Worm (Caenorhabditis elegans) whole organism, L1 larva: ENCODE data around the gene C25E10.10.

Experiments used
- C16A3.4 ChIP-seq: fragments of 150-350 bp; optimal IDR thresholded peaks from 2 replicates; lab custom pipeline; 2014; ENCODE audit warnings: missing biosample characterization, missing genetic modification characterization
- C34B4.2 ChIP-seq: sonication (generic microtip); optimal IDR thresholded peaks from 2 replicates; lab custom pipeline; 2017; ENCODE audit warnings: mild to moderate bottlenecking, missing genetic modification characterization, missing compliant biosample characterization
- Y116A8C.19 ChIP-seq: sonication (generic microtip); optimal IDR thresholded peaks from 2 replicates; lab custom pipeline; 2016; ENCODE audit warnings: missing compliant biosample characterization, missing genetic modification characterization, borderline replicate concordance
- aha-1 ChIP-seq: fragments of 150-350 bp; optimal IDR thresholded peaks from 2 replicates; lab custom pipeline; 2014; ENCODE audit warnings: missing biosample characterization, missing genetic modification characterization
- aly-2 ChIP-seq: fragments of 150-350 bp; optimal IDR thresholded peaks from 2 replicates; lab custom pipeline; 2014; ENCODE audit warnings: missing biosample characterization, missing genetic modification characterization
- ama-1 ChIP-seq: fragments of 150-350 bp; optimal IDR thresholded peaks from 2 replicates; lab custom pipeline; 2014
- blmp-1 ChIP-seq: fragments of 150-350 bp; optimal IDR thresholded peaks from 2 replicates; lab custom pipeline; 2014; ENCODE audit warnings: missing biosample characterization, missing genetic modification characterization
- ceh-88 ChIP-seq: fragments of 200-800 bp; sonication (Bioruptor generic); IDR thresholded peaks from 2 replicates; pipeline ENCODE4 v1.3.6; 2022; ENCODE audit warnings: missing genetic modification characterization, missing compliant biosample characterization
- ces-1 ChIP-seq: fragments of 150-350 bp; optimal IDR thresholded peaks from 2 replicates; lab custom pipeline; 2014; ENCODE audit warnings: missing biosample characterization, missing genetic modification reagents, missing genetic modification characterization
- dsc-1 ChIP-seq: sonication (generic microtip); optimal IDR thresholded peaks from 2 replicates; lab custom pipeline; 2016; ENCODE audit warnings: mild to moderate bottlenecking, missing genetic modification characterization, missing compliant biosample characterization
- efl-1 ChIP-seq, 4 experiments: fragments of 150-350 bp; optimal IDR thresholded peaks in 3 of 4; peaks in 1 of 4; 1 replicate in 1 of 4; 2 replicates in 3 of 4; lab custom pipeline; 2014; ENCODE audit warnings: missing biosample characterization in 2 of 4, missing genetic modification characterization in 2 of 4, missing genetic modification reagents in 2 of 4
- elt-2 ChIP-seq: sonication (generic microtip); optimal IDR thresholded peaks from 2 replicates; lab custom pipeline; 2016; ENCODE audit warnings: missing genetic modification characterization, mild to moderate bottlenecking, inconsistent platforms, missing compliant biosample characterization, missing genetic modification reagents
- elt-3 ChIP-seq, 6 experiments: fragments of 150-350 bp in 1 of 6; sonication (generic microtip); optimal IDR thresholded peaks; 2 replicates each; lab custom pipeline; 2017 to 2018; ENCODE audit warnings: missing biosample characterization in 6 of 6, missing genetic modification characterization in 6 of 6, inconsistent platforms in 1 of 6
- fkh-8 ChIP-seq: sonication (generic microtip); optimal IDR thresholded peaks from 2 replicates; lab custom pipeline; 2016; ENCODE audit warnings: mild to moderate bottlenecking, missing genetic modification characterization, missing compliant biosample characterization
- grh-1 ChIP-seq: fragments of 200-800 bp; sonication (Bioruptor generic); IDR thresholded peaks from 2 replicates; pipeline ENCODE4 v1.3.6; 2022; ENCODE audit warnings: missing genetic modification reagents, missing genetic modification characterization, missing compliant biosample characterization
- lin-14 ChIP-seq: fragments of 200-800 bp; sonication (Bioruptor generic); optimal IDR thresholded peaks from 2 replicates; lab custom pipeline; 2018; ENCODE audit warnings: mild to moderate bottlenecking, missing genetic modification characterization, moderate library complexity, missing compliant biosample characterization
- lin-15B ChIP-seq: fragments of 150-350 bp; sonication (generic microtip); optimal IDR thresholded peaks from 3 replicates; lab custom pipeline; 2014; ENCODE audit warnings: missing biosample characterization, missing genetic modification characterization
- lin-35 ChIP-seq, 2 experiments: fragments of 150-350 bp; optimal IDR thresholded peaks; 2 replicates each; lab custom pipeline; 2014; ENCODE audit warnings: missing biosample characterization in 2 of 2, missing genetic modification characterization in 2 of 2, missing genetic modification reagents in 2 of 2
- lir-3 ChIP-seq: sonication (generic microtip); optimal IDR thresholded peaks from 2 replicates; lab custom pipeline; 2016; ENCODE audit warnings: mild to moderate bottlenecking, missing genetic modification characterization, moderate library complexity, missing compliant biosample characterization; ENCODE audit not compliant: poor library complexity
- mdl-1 ChIP-seq, 2 experiments: fragments of 150-350 bp; optimal IDR thresholded peaks; 2 replicates each; lab custom pipeline; 2014 to 2017; ENCODE audit warnings: missing biosample characterization in 2 of 2, missing genetic modification characterization in 2 of 2, inconsistent platforms in 1 of 2
- nhr-12 ChIP-seq: sonication (generic microtip); optimal IDR thresholded peaks from 2 replicates; lab custom pipeline; 2017; ENCODE audit warnings: missing biosample characterization, missing genetic modification characterization
- nhr-19 ChIP-seq: fragments of 200-800 bp; sonication (Bioruptor generic); conservative IDR thresholded peaks from 2 replicates; pipeline ENCODE4 v1.3.6; 2022; ENCODE audit warnings: missing genetic modification characterization, missing compliant biosample characterization
- nhr-20 ChIP-seq: sonication (generic microtip); optimal IDR thresholded peaks from 2 replicates; lab custom pipeline; 2016; ENCODE audit warnings: mild to moderate bottlenecking, missing genetic modification characterization, missing compliant biosample characterization
- nhr-71 ChIP-seq: sonication (generic microtip); optimal IDR thresholded peaks from 2 replicates; lab custom pipeline; 2016; ENCODE audit warnings: mild to moderate bottlenecking, missing genetic modification characterization, moderate library complexity, missing compliant biosample characterization
- nhr-76 ChIP-seq: sonication (generic microtip); optimal IDR thresholded peaks from 2 replicates; lab custom pipeline; 2017; ENCODE audit warnings: missing biosample characterization, missing genetic modification characterization
- nhr-77 ChIP-seq: fragments of 150-350 bp; optimal IDR thresholded peaks from 2 replicates; lab custom pipeline; 2014; ENCODE audit warnings: missing biosample characterization, missing genetic modification characterization
- nhr-85 ChIP-seq: sonication (generic microtip); peaks from one replicate; lab custom pipeline; 2016; ENCODE audit warnings: missing genetic modification characterization, inconsistent platforms, missing compliant biosample characterization
- nhr-90 ChIP-seq: sonication (generic microtip); optimal IDR thresholded peaks from 2 replicates; lab custom pipeline; 2016; ENCODE audit warnings: mild to moderate bottlenecking, missing genetic modification characterization, missing compliant biosample characterization; ENCODE audit not compliant: poor library complexity
- pqm-1 ChIP-seq: sonication (generic microtip); optimal IDR thresholded peaks from 3 replicates; lab custom pipeline; 2017; ENCODE audit warnings: missing biosample characterization, missing genetic modification characterization
- skn-1 ChIP-seq: fragments of 150-350 bp; optimal IDR thresholded peaks from 2 replicates; lab custom pipeline; 2014; ENCODE audit warnings: missing biosample characterization, missing genetic modification characterization
- snpc-4 ChIP-seq: fragments of 150-350 bp; optimal IDR thresholded peaks from 2 replicates; lab custom pipeline; 2014; ENCODE audit warnings: missing biosample characterization, missing genetic modification characterization
- snu-23 ChIP-seq: sonication (generic microtip); optimal IDR thresholded peaks from 2 replicates; lab custom pipeline; 2016; ENCODE audit warnings: missing genetic modification characterization, missing compliant biosample characterization
- tbx-2 ChIP-seq: sonication (generic microtip); optimal IDR thresholded peaks from 2 replicates; lab custom pipeline; 2016; ENCODE audit warnings: missing genetic modification characterization, missing compliant biosample characterization
- unc-130 ChIP-seq: fragments of 150-350 bp; optimal IDR thresholded peaks from 2 replicates; lab custom pipeline; 2017; ENCODE audit warnings: missing biosample characterization, missing genetic modification characterization, inconsistent platforms
- unc-86 ChIP-seq: sonication (generic microtip); optimal IDR thresholded peaks from 2 replicates; lab custom pipeline; 2016; ENCODE audit warnings: missing genetic modification characterization, missing compliant biosample characterization
- unc-98 ChIP-seq: fragments of 200-800 bp; sonication (Bioruptor generic); IDR thresholded peaks from 2 replicates; pipeline ENCODE4 v1.3.6; 2022; ENCODE audit warnings: missing genetic modification characterization, missing compliant biosample characterization
- vab-15 ChIP-seq: sonication (generic microtip); optimal IDR thresholded peaks from 2 replicates; lab custom pipeline; 2017; ENCODE audit warnings: missing genotype, mild to moderate bottlenecking, missing genetic modification characterization, missing compliant biosample characterization
- xbp-1 ChIP-seq: sonication (generic microtip); optimal IDR thresholded peaks from 2 replicates; lab custom pipeline; 2016; ENCODE audit warnings: missing genetic modification characterization, missing compliant biosample characterization
- zip-4 ChIP-seq: fragments of 200-800 bp; sonication (Bioruptor generic); optimal IDR thresholded peaks from 2 replicates; lab custom pipeline; 2018; ENCODE audit warnings: mild to moderate bottlenecking, missing genetic modification characterization, moderate library complexity, missing compliant biosample characterization
- ztf-4 ChIP-seq: fragments of 150-350 bp; optimal IDR thresholded peaks from 2 replicates; lab custom pipeline; 2014; ENCODE audit warnings: missing biosample characterization, missing genetic modification characterization

Gene C25E10.10

ce11 chrV:9056253-9056652 is at the start of gene C25E10.10:
C25E10.10 (minus strand) TSS chrV:9056353.
- no peak for TF ChIP-seq ceh-88 (GFP tag; lab: Robert Waterston, UW)
- TF ChIP-seq grh-1 (GFP tag; lab: Robert Waterston, UW) = no peak
- no peak for TF ChIP-seq ama-1 (lab: Kevin White, UChicago)

ce11 chrV:9101062-9101461 is 44.9 kb upstream of the C25E10.10 start, which contains the start of gene frpr-6:
frpr-6 (minus strand) TSS chrV:9101162.
- no peak for TF ChIP-seq ama-1 (lab: Kevin White, UChicago)
- TF ChIP-seq C16A3.4 (tag; lab: Kevin White, UChicago) = no peak
- no peak for TF ChIP-seq nhr-12 (tag; lab: Kevin White, UChicago)
- no peak for TF ChIP-seq ztf-4
- TF ChIP-seq, all 84 proteins: peak for 0

- TF ChIP-seq snu-23 (GFP tag; lab: Kevin White, UChicago) (peak; percentile 7), lin-35 (GFP tag; optimal IDR thresholded peaks at IDR 0.05; lab: Kevin White, UChicago) (peak in 1 of 2 experiments; percentile 50), snpc-4 (tag; lab: Kevin White, UChicago) (no peak), ces-1 (GFP tag; lab: Kevin White, UChicago) (no peak), lin-14 (peak; percentile 2), efl-1 (optimal IDR thresholded peaks at IDR 0.05; lab: Kevin White, UChicago) (no peak), efl-1 (GFP tag; optimal IDR thresholded peaks at IDR 0.05 in 1 of 2; lab: Kevin White, UChicago) (peak in 1 of 2 experiments; percentile 53), nhr-71 (tag; lab: Kevin White, UChicago) (peak; percentile 50), nhr-90 (tag; lab: Kevin White, UChicago) (peak; percentile 23), nhr-85 (tag; lab: Kevin White, UChicago) (peak; percentile 80), unc-130 (no peak), elt-3 (tag; optimal IDR thresholded peaks at IDR 0.05; lab: Kevin White, UChicago) (peak in 1 of 6 experiments; percentile 8), Y116A8C.19 (no peak), vab-15 (tag; lab: Kevin White, UChicago) (no peak), zip-4 (no peak), blmp-1 (tag; lab: Kevin White, UChicago) (peak; percentile 4), dsc-1 (tag; lab: Kevin White, UChicago) (no peak), mdl-1 (tag; optimal IDR thresholded peaks at IDR 0.05; lab: Kevin White, UChicago) (peak in 1 of 2 experiments; percentile 16), grh-1 (GFP tag; lab: Robert Waterston, UW) (peak; percentile 31; the same call in 1 of the 2 replicates), nhr-20 (tag; lab: Kevin White, UChicago) (peak; percentile 57), skn-1 (tag; lab: Kevin White, UChicago) (no peak), elt-2 (tag; lab: Kevin White, UChicago) (peak; percentile 5), nhr-19 (GFP tag; lab: Robert Waterston, UW) (peak; percentile 58)
Observed at ce11 chrV:9098280-9098973, 42.3 kb upstream of the C25E10.10 start, which contains the start of gene F21C10.9. F21C10.9 (minus strand) TSS chrV:9098696.

ce11 chrV:9097213-9097612 is 41.1 kb upstream of the C25E10.10 start:
- TF ChIP-seq lir-3 (tag; lab: Kevin White, UChicago) (peak; percentile 44), elt-2 (tag; lab: Kevin White, UChicago) (peak; percentile 9), ceh-88 (GFP tag; lab: Robert Waterston, UW) (0 out of 2 replicates have a peak, but pooled peaks have one; percentile 19), lin-35 (GFP tag; optimal IDR thresholded peaks at IDR 0.05; lab: Kevin White, UChicago) (peak in 1 of 2 experiments; percentile 24), Y116A8C.19 (no peak), xbp-1 (tag; lab: Kevin White, UChicago) (no peak)

ce11 chrV:9096674-9097073 is 40.5 kb upstream of the C25E10.10 start:
- TF ChIP-seq efl-1 (optimal IDR thresholded peaks at IDR 0.05; lab: Kevin White, UChicago) = no peak
- peak in 1 of 2 experiments; percentile 72 for TF ChIP-seq efl-1 (GFP tag; optimal IDR thresholded peaks at IDR 0.05 in 1 of 2; lab: Kevin White, UChicago)
- no peak for TF ChIP-seq C34B4.2 (tag; lab: Kevin White, UChicago)
- no peak for TF ChIP-seq aha-1
- no peak for TF ChIP-seq unc-86 (tag; lab: Kevin White, UChicago)
- TF ChIP-seq tbx-2 = no peak
- TF ChIP-seq mdl-1 (tag; optimal IDR thresholded peaks at IDR 0.05; lab: Kevin White, UChicago) = no peak
- peak in 1 of 2 experiments; percentile 2 for TF ChIP-seq lin-35 (GFP tag; optimal IDR thresholded peaks at IDR 0.05; lab: Kevin White, UChicago)
- no peak for TF ChIP-seq nhr-77 (tag; lab: Kevin White, UChicago)
- no peak for TF ChIP-seq unc-98
- TF ChIP-seq nhr-85 (tag; lab: Kevin White, UChicago) = peak; percentile 59
- TF ChIP-seq snpc-4 (tag; lab: Kevin White, UChicago) = no peak
- no peak for TF ChIP-seq pqm-1 (tag; lab: Kevin White, UChicago)
- TF ChIP-seq nhr-12 (tag; lab: Kevin White, UChicago) = no peak
- TF ChIP-seq skn-1 (tag; lab: Kevin White, UChicago) = no peak
- TF ChIP-seq elt-3 (tag; optimal IDR thresholded peaks at IDR 0.05; lab: Kevin White, UChicago) = no peak
- TF ChIP-seq fkh-8 (tag; lab: Kevin White, UChicago) = no peak
- peak; percentile 18 for TF ChIP-seq ama-1 (lab: Kevin White, UChicago)
- TF ChIP-seq nhr-20 (tag; lab: Kevin White, UChicago) = peak; percentile 15
- no peak for TF ChIP-seq nhr-76 (tag; lab: Kevin White, UChicago)
- no peak for TF ChIP-seq zip-4
- no peak for TF ChIP-seq aly-2 (tag; lab: Kevin White, UChicago)
- TF ChIP-seq Y116A8C.19 = no peak
- no peak for TF ChIP-seq lin-15B (tag; lab: Kevin White, UChicago)
